Fruit fly (Drosophila melanogaster) whole organism, embryonic: ENCODE results near the gene lectin-37Db.

ENCODE experiments used
- BEAF-32 ChIP-seq: fragments of 200-800 bp; sonication (Bioruptor generic); optimal IDR thresholded peaks from 3 replicates; lab custom pipeline; 2017; ENCODE audit warnings: missing biosample characterization, missing genetic modification characterization, mild to moderate bottlenecking, moderate library complexity, missing genetic modification reagents
- Bdp1 ChIP-seq: fragments of 200-800 bp; sonication (Bioruptor generic); optimal IDR thresholded peaks from 3 replicates; lab custom pipeline; 2016; ENCODE audit warnings: missing biosample characterization, missing genetic modification characterization
- CG10267 ChIP-seq: fragments of 200-800 bp; sonication (Bioruptor generic); optimal IDR thresholded peaks from 2 replicates; lab custom pipeline; 2018; ENCODE audit warnings: missing biosample characterization, mild to moderate bottlenecking, missing genetic modification characterization, moderate library complexity
- CG10543 ChIP-seq: fragments of 200-800 bp; sonication (Bioruptor generic); optimal IDR thresholded peaks from 3 replicates; lab custom pipeline; 2017; ENCODE audit warnings: missing biosample characterization, mild to moderate bottlenecking, missing genetic modification characterization, moderate library complexity
- CG14050 ChIP-seq: fragments of 200-800 bp; sonication (Bioruptor generic); IDR thresholded peaks from 3 replicates; pipeline ENCODE4 v1.3.6; 2022; ENCODE audit warnings: missing biosample characterization, missing genetic modification characterization
- CG14441 ChIP-seq: fragments of 200-800 bp; sonication (Bioruptor generic); IDR thresholded peaks from 2 replicates; pipeline ENCODE4 v1.3.6; 2022; ENCODE audit warnings: missing biosample characterization, missing genetic modification characterization
- CG16813 ChIP-seq: fragments of 200-800 bp; sonication (Bioruptor generic); IDR thresholded peaks from 3 replicates; pipeline ENCODE4 v1.3.6; 2022; ENCODE audit warnings: missing biosample characterization, missing genetic modification characterization; ENCODE audit not compliant: partially characterized antibody
- CG17612 ChIP-seq: fragments of 200-800 bp; sonication (Bioruptor generic); IDR thresholded peaks from 2 replicates; pipeline ENCODE4 v1.3.6; 2022; ENCODE audit warnings: missing biosample characterization, missing genetic modification characterization
- CG2116 ChIP-seq: fragments of 200-800 bp; sonication (Bioruptor generic); optimal IDR thresholded peaks from 3 replicates; lab custom pipeline; 2018; ENCODE audit warnings: missing biosample characterization, mild to moderate bottlenecking, missing genetic modification characterization
- CG2678 ChIP-seq: fragments of 200-800 bp; sonication (Bioruptor generic); optimal IDR thresholded peaks from 3 replicates; lab custom pipeline; 2019; ENCODE audit warnings: missing biosample characterization, mild to moderate bottlenecking, missing genetic modification characterization, moderate library complexity
- CG3847 ChIP-seq: fragments of 200-800 bp; sonication (Bioruptor generic); IDR thresholded peaks from 2 replicates; pipeline ENCODE4 v1.3.6; 2022; ENCODE audit warnings: missing biosample characterization, missing genetic modification characterization
- CG6791 ChIP-seq: fragments of 200-800 bp; sonication (Bioruptor generic); IDR thresholded peaks from 3 replicates; pipeline ENCODE4 v1.3.6; 2022; ENCODE audit warnings: missing biosample characterization, missing genetic modification characterization; ENCODE audit not compliant: partially characterized antibody
- CG8089 ChIP-seq: fragments of 200-800 bp; sonication (Bioruptor generic); optimal IDR thresholded peaks from 3 replicates; lab custom pipeline; 2016; ENCODE audit warnings: missing biosample characterization, missing genetic modification characterization
- Camta ChIP-seq: fragments of 200-800 bp; sonication (Bioruptor generic); optimal IDR thresholded peaks from 2 replicates; lab custom pipeline; 2016; ENCODE audit warnings: missing biosample characterization, missing genetic modification characterization
- D19A ChIP-seq: fragments of 200-800 bp; optimal IDR thresholded peaks from 3 replicates; lab custom pipeline; 2019; ENCODE audit warnings: missing biosample characterization, mild to moderate bottlenecking, missing genetic modification characterization, moderate library complexity
- Dref ChIP-seq: fragments of 200-800 bp; sonication (Bioruptor generic); IDR thresholded peaks from 2 replicates; pipeline ENCODE4 v1.3.6; 2022; ENCODE audit warnings: missing biosample characterization, missing genetic modification characterization
- E2f2 ChIP-seq: fragments of 200-800 bp; sonication (Bioruptor generic); IDR thresholded peaks from 2 replicates; pipeline ENCODE4 v1.3.6; 2022; ENCODE audit warnings: missing biosample characterization, missing genetic modification characterization
- Elba2 ChIP-seq: fragments of 200-800 bp; sonication (Bioruptor generic); optimal IDR thresholded peaks from 3 replicates; lab custom pipeline; 2016; ENCODE audit warnings: missing biosample characterization, missing genetic modification characterization
- Mad ChIP-seq: fragments of 200-800 bp; sonication (Bioruptor generic); optimal IDR thresholded peaks from 2 replicates; lab custom pipeline; 2016; ENCODE audit warnings: missing biosample characterization, missing genetic modification characterization
- Mrtf ChIP-seq: fragments of 200-800 bp; sonication (Bioruptor generic); IDR thresholded peaks from 3 replicates; pipeline ENCODE4 v1.3.6; 2022; ENCODE audit warnings: missing biosample characterization, missing genetic modification characterization
- Nf-YC ChIP-seq: fragments of 200-800 bp; optimal IDR thresholded peaks from 3 replicates; lab custom pipeline; 2019; ENCODE audit warnings: missing biosample characterization, mild to moderate bottlenecking, missing genetic modification characterization, moderate library complexity
- NfI ChIP-seq: fragments of 200-800 bp; sonication (Bioruptor generic); optimal IDR thresholded peaks from 3 replicates; lab custom pipeline; 2018; ENCODE audit warnings: missing biosample characterization, mild to moderate bottlenecking, missing genetic modification characterization, moderate library complexity
- Oli ChIP-seq: fragments of 200-800 bp; sonication (Bioruptor generic); optimal IDR thresholded peaks from 2 replicates; lab custom pipeline; 2018; ENCODE audit warnings: missing biosample characterization, mild to moderate bottlenecking, missing genetic modification characterization, moderate library complexity
- Pdp1 ChIP-seq, 2 experiments: fragments of 200-800 bp; sonication (Bioruptor generic); optimal IDR thresholded peaks; 3 replicates each; lab custom pipeline; 2016; ENCODE audit warnings: missing biosample characterization in 2 of 2, missing genetic modification characterization in 2 of 2, mild to moderate bottlenecking in 1 of 2, moderate library complexity in 1 of 2
- Xrp1 ChIP-seq: fragments of 200-800 bp; sonication (Bioruptor generic); IDR thresholded peaks from 2 replicates; pipeline ENCODE4 v1.3.6; 2022; ENCODE audit warnings: missing biosample characterization, missing genetic modification characterization
- bbx ChIP-seq: fragments of 200-800 bp; sonication (Bioruptor generic); IDR thresholded peaks from 2 replicates; pipeline ENCODE4 v1.3.6; 2022; ENCODE audit warnings: missing biosample characterization, missing genetic modification characterization; ENCODE audit not compliant: partially characterized antibody
- bigmax ChIP-seq: fragments of 200-800 bp; sonication (Bioruptor generic); optimal IDR thresholded peaks from 2 replicates; lab custom pipeline; 2018; ENCODE audit warnings: missing biosample characterization, mild to moderate bottlenecking, missing genetic modification characterization
- br ChIP-seq: fragments of >200 bp; optimal IDR thresholded peaks from 2 replicates; lab custom pipeline; 2017
- chinmo ChIP-seq: fragments of 200-800 bp; sonication (Bioruptor generic); IDR thresholded peaks from 4 replicates; pipeline ENCODE4 v1.3.6; 2022; ENCODE audit warnings: missing biosample characterization, missing genetic modification characterization; ENCODE audit not compliant: partially characterized antibody
- crc ChIP-seq: fragments of 200-800 bp; sonication (Bioruptor generic); optimal IDR thresholded peaks from 2 replicates; lab custom pipeline; 2016; ENCODE audit warnings: missing biosample characterization, missing genetic modification characterization
- croc ChIP-seq: fragments of 200-800 bp; sonication (Bioruptor generic); conservative IDR thresholded peaks from 3 replicates; pipeline ENCODE4 v1.3.6; 2022; ENCODE audit warnings: missing biosample characterization, missing genetic modification characterization
- dmrt11E ChIP-seq: fragments of 200-800 bp; sonication (Bioruptor generic); optimal IDR thresholded peaks from 3 replicates; lab custom pipeline; 2018; ENCODE audit warnings: missing biosample characterization, mild to moderate bottlenecking, missing genetic modification characterization, moderate library complexity
- fd64A ChIP-seq: fragments of 200-800 bp; sonication (Bioruptor generic); optimal IDR thresholded peaks from 3 replicates; lab custom pipeline; 2018; ENCODE audit warnings: missing biosample characterization, mild to moderate bottlenecking, missing genetic modification characterization
- fu2 ChIP-seq: fragments of 200-800 bp; sonication (Bioruptor generic); optimal IDR thresholded peaks from 2 replicates; lab custom pipeline; 2016; ENCODE audit warnings: missing biosample characterization, missing genetic modification characterization
- grau ChIP-seq: fragments of 200-800 bp; optimal IDR thresholded peaks from 3 replicates; lab custom pipeline; 2019; ENCODE audit warnings: missing biosample characterization, mild to moderate bottlenecking, missing genetic modification characterization, moderate library complexity
- h ChIP-seq: fragments of >200 bp; optimal IDR thresholded peaks from 2 replicates; lab custom pipeline; 2017
- lov ChIP-seq, 2 experiments: fragments of 200-800 bp in 1 of 2; fragments of >200 bp in 1 of 2; sonication (Bioruptor generic) in 1 of 2; IDR thresholded peaks in 1 of 2; optimal IDR thresholded peaks in 1 of 2; 2 replicates in 1 of 2; 3 replicates in 1 of 2; pipeline versions ENCODE4 v1.3.6 to Lab custom; 2017 to 2022; ENCODE audit warnings: missing biosample characterization in 1 of 2, missing genetic modification characterization in 1 of 2
- nom ChIP-seq: fragments of 200-800 bp; sonication (Bioruptor generic); optimal IDR thresholded peaks from 2 replicates; lab custom pipeline; 2017; ENCODE audit warnings: missing biosample characterization, missing genetic modification characterization, mild to moderate bottlenecking, moderate library complexity, missing genetic modification reagents
- oc ChIP-seq: fragments of 200-800 bp; sonication (Bioruptor generic); optimal IDR thresholded peaks from 2 replicates; lab custom pipeline; 2018; ENCODE audit warnings: missing biosample characterization, mild to moderate bottlenecking, missing genetic modification characterization, moderate library complexity
- pho ChIP-seq: fragments of 200-800 bp; sonication (Bioruptor generic); optimal IDR thresholded peaks from 2 replicates; lab custom pipeline; 2016; ENCODE audit warnings: missing biosample characterization, missing genetic modification characterization
- ro ChIP-seq: fragments of 200-800 bp; sonication (Bioruptor generic); IDR thresholded peaks from 2 replicates; pipeline ENCODE4 v1.3.6; 2022; ENCODE audit warnings: missing biosample characterization, missing genetic modification characterization
- sens ChIP-seq: fragments of 200-800 bp; sonication (Bioruptor generic); peaks from one replicate; lab custom pipeline; 2016; ENCODE audit warnings: missing biosample characterization, missing genetic modification characterization
- slbo ChIP-seq: fragments of 200-800 bp; sonication (Bioruptor generic); IDR thresholded peaks from 2 replicates; pipeline ENCODE4 v1.3.6; 2022; ENCODE audit warnings: missing biosample characterization, missing genetic modification characterization
- sr ChIP-seq: fragments of 200-800 bp; sonication (Bioruptor generic); IDR thresholded peaks from 3 replicates; pipeline ENCODE4 v1.3.6; 2022; ENCODE audit warnings: missing biosample characterization, missing genetic modification characterization
- tna ChIP-seq: fragments of 200-800 bp; sonication (Bioruptor generic); IDR thresholded peaks from 2 replicates; pipeline ENCODE4 v1.3.6; 2022; ENCODE audit warnings: missing biosample characterization, missing genetic modification characterization; ENCODE audit not compliant: partially characterized antibody
- twi ChIP-seq: fragments of 200-800 bp; optimal IDR thresholded peaks from 2 replicates; lab custom pipeline; 2019; ENCODE audit warnings: missing biosample characterization, mild to moderate bottlenecking, missing genetic modification characterization, moderate library complexity
- usp ChIP-seq: fragments of >200 bp; optimal IDR thresholded peaks from 2 replicates; lab custom pipeline; 2017; ENCODE audit warnings: missing biosample characterization, missing genetic modification characterization

lectin-37Db gene

dm6 chr2L:19453381-19453780 lies 34.5 kb downstream of the lectin-37Db start, which contains the start of gene Top2 (continued):
- TF ChIP-seq h (no peak), grau (peak; percentile 55), slbo (GFP tag; lab: Robert Waterston, UW) (peak; percentile 50), fu2 (peak; percentile 15), CG14050 (GFP tag; lab: Robert Waterston, UW) (no peak), NfI (GFP tag; lab: Kevin White, UChicago) (peak; percentile 48), CG2116 (peak; percentile 97), Camta (GFP tag; lab: Kevin White, UChicago) (peak; percentile 23), Dref (GFP tag; lab: Robert Waterston, UW) (peak; percentile 98), br (lab: Kevin White, UChicago) (no peak), CG17612 (no peak), BEAF-32 (GFP tag; lab: Kevin White, UChicago) (peak; percentile 92), oc (tag; lab: Kevin White, UChicago) (peak; percentile 22), CG8089 (GFP tag; lab: Kevin White, UChicago) (peak; percentile 5), croc (no peak), bbx (GFP tag; lab: Robert Waterston, UW) (peak; percentile 84), CG10543 (GFP tag; lab: Kevin White, UChicago) (no peak), dmrt11E (tag; lab: Kevin White, UChicago) (peak; percentile 8), Bdp1 (GFP tag; lab: Kevin White, UChicago) (peak; percentile 10), fd64A (no peak), CG10267 (tag; lab: Kevin White, UChicago) (peak; percentile 90), tna (GFP tag; lab: Robert Waterston, UW) (peak; percentile 77), crc (GFP tag; lab: Kevin White, UChicago) (no peak), twi (tag; lab: Kevin White, UChicago) (peak; percentile 8), Mad (GFP tag; lab: Kevin White, UChicago) (peak; percentile 58), Elba2 (GFP tag; lab: Kevin White, UChicago) (peak; percentile 4), Oli (no peak), CG16813 (GFP tag; lab: Robert Waterston, UW) (peak; percentile 89), ro (no peak), sens (GFP tag; lab: Kevin White, UChicago) (peak; percentile 78), usp (GFP tag; lab: Kevin White, UChicago) (no peak), Pdp1 (GFP tag; optimal IDR thresholded peaks at IDR 0.05; lab: Kevin White, UChicago) (peak; percentile 6 to 86), sr (GFP tag; lab: Robert Waterston, UW) (no peak), CG6791 (GFP tag; lab: Robert Waterston, UW) (peak; percentile 94), Nf-YC (peak; percentile 14), CG14441 (GFP tag; lab: Robert Waterston, UW) (no peak), bigmax (GFP tag; lab: Kevin White, UChicago) (peak; percentile 5), CG3847 (GFP tag; lab: Robert Waterston, UW) (peak; percentile 55; the same call in 1 of the 2 replicates)

- TF ChIP-seq nom (GFP tag; lab: Kevin White, UChicago) (peak; percentile 15), Mrtf (GFP tag; lab: Robert Waterston, UW) (no peak), sens (GFP tag; lab: Kevin White, UChicago) (peak; percentile 23), lov (optimal IDR thresholded peaks at IDR 0.05; lab: Kevin White, UChicago) (no peak), lov (GFP tag; IDR thresholded peaks at IDR 0.05; lab: Robert Waterston, UW) (no peak), CG2678 (tag; lab: Kevin White, UChicago) (no peak), E2f2 (GFP tag; lab: Robert Waterston, UW) (no peak), chinmo (GFP tag; lab: Robert Waterston, UW) (0 out of 4 replicates have a peak, but pooled peaks have one; percentile 45), Bdp1 (GFP tag; lab: Kevin White, UChicago) (no peak), Xrp1 (GFP tag; lab: Robert Waterston, UW) (no peak), pho (GFP tag; lab: Kevin White, UChicago) (no peak), D19A (tag; lab: Kevin White, UChicago) (peak; percentile 89)
Observed at dm6 chr2L:19454070-19454751, 35.3 kb downstream of the lectin-37Db start, which contains the start of gene CG10026. CG10026 (plus strand) TSS chr2L:19454256.
